Fruit fly (Drosophila melanogaster): ENCODE measurements around the gene CG42634.

DNA sequence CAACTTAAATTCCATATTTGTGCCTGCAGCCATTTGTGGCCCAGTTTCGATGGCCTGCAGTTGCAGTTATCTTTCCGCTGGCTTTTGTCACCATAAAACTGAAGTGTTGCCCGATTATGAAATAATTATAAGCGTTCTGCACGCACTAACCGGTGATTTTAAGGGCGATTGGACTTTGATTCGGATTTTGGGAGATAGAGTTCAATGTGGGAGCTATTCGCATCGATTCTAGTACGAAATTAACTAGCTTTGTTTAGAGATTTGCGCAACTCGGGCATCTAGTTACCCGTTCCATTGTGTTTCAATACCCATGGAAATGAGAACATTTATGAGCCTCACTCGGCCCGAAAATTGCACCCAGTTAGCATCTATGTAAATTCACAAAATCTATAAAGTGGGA is 1.4 kb upstream of the CG42634 start, which contains the start of gene CG5693:
- TF ChIP-seq CG4496 (GFP tag; IDR thresholded peaks at IDR 0.05) (no peak), Pif1A (GFP tag; optimal IDR thresholded peaks at IDR 0.05) (no peak)
